Fruit fly (Drosophila melanogaster): ENCODE measurements around the gene CG33284.

CG33284 gene

dm6 chr3L:21123453-21123852 is at the start of gene CG33284:
TSS of gene CG33284 (plus strand) at chr3L:21123753.
- no peak for TF ChIP-seq CG8478 (optimal IDR thresholded peaks at IDR 0.05)
- TF ChIP-seq Dll (optimal IDR thresholded peaks at IDR 0.05): no peak

- TF ChIP-seq EcR (GFP tag; optimal IDR thresholded peaks at IDR 0.05) (no peak), Dll (optimal IDR thresholded peaks at IDR 0.05) (no peak), pan (optimal IDR thresholded peaks at IDR 0.05) (no peak), usp (GFP tag; optimal IDR thresholded peaks at IDR 0.05) (no peak), psq (optimal IDR thresholded peaks at IDR 0.05) (no peak), CG8478 (optimal IDR thresholded peaks at IDR 0.05) (no peak)
These were observed 43.1 kb upstream of the CG33284 start for dm6 chr3L:21080430-21080829.

dm6 chr3L:21088889-21089288 is 34.7 kb upstream of the CG33284 start, which contains the start of gene CG33285:
TSS of gene CG33285 (minus strand) at chr3L:21088989.
- no peak for TF ChIP-seq usp (GFP tag; optimal IDR thresholded peaks at IDR 0.05)
- TF ChIP-seq pan (optimal IDR thresholded peaks at IDR 0.05): no peak

- TF ChIP-seq Dll (optimal IDR thresholded peaks at IDR 0.05): no peak
- TF ChIP-seq usp (GFP tag; optimal IDR thresholded peaks at IDR 0.05): no peak
- no peak for TF ChIP-seq psq (optimal IDR thresholded peaks at IDR 0.05)
- no peak for TF ChIP-seq pan (optimal IDR thresholded peaks at IDR 0.05)
- no peak for TF ChIP-seq CG8478 (optimal IDR thresholded peaks at IDR 0.05)
- no peak for TF ChIP-seq EcR (GFP tag; optimal IDR thresholded peaks at IDR 0.05)
These were observed 33.3 kb upstream of the CG33284 start for dm6 chr3L:21090245-21090644.

- TF ChIP-seq CG8478 (optimal IDR thresholded peaks at IDR 0.05) (no peak), usp (GFP tag; optimal IDR thresholded peaks at IDR 0.05) (no peak), EcR (GFP tag; optimal IDR thresholded peaks at IDR 0.05) (no peak), pan (optimal IDR thresholded peaks at IDR 0.05) (no peak), Dll (optimal IDR thresholded peaks at IDR 0.05) (no peak), psq (optimal IDR thresholded peaks at IDR 0.05) (no peak)
These were observed 26.2 kb upstream of the CG33284 start for dm6 chr3L:21097386-21097785.

dm6 chr3L:21098602-21099001 is 25.0 kb upstream of the CG33284 start:
- no peak for TF ChIP-seq pan (optimal IDR thresholded peaks at IDR 0.05)
- TF ChIP-seq psq (optimal IDR thresholded peaks at IDR 0.05): no peak
- TF ChIP-seq usp (GFP tag; optimal IDR thresholded peaks at IDR 0.05): no peak

dm6 chr3L:21099019-21099447 is 24.5 kb upstream of the CG33284 start:
- TF ChIP-seq EcR (GFP tag; optimal IDR thresholded peaks at IDR 0.05): no peak
- TF ChIP-seq psq (optimal IDR thresholded peaks at IDR 0.05): no peak
- no peak for TF ChIP-seq Dll (optimal IDR thresholded peaks at IDR 0.05)
- TF ChIP-seq CG8478 (optimal IDR thresholded peaks at IDR 0.05): no peak
- no peak for TF ChIP-seq usp (GFP tag; optimal IDR thresholded peaks at IDR 0.05)
- TF ChIP-seq pan (optimal IDR thresholded peaks at IDR 0.05): no peak

- TF ChIP-seq EcR (GFP tag; optimal IDR thresholded peaks at IDR 0.05) (no peak), Dll (optimal IDR thresholded peaks at IDR 0.05) (peak; percentile 40)
These were observed 23.6 kb upstream of the CG33284 start for dm6 chr3L:21099908-21100307.

- TF ChIP-seq pan (optimal IDR thresholded peaks at IDR 0.05) (no peak), EcR (GFP tag; optimal IDR thresholded peaks at IDR 0.05) (no peak)
These were observed 23.1 kb upstream of the CG33284 start for dm6 chr3L:21100429-21100828.

- TF ChIP-seq EcR (GFP tag; optimal IDR thresholded peaks at IDR 0.05) (no peak), psq (optimal IDR thresholded peaks at IDR 0.05) (no peak)
These were observed 22.2 kb upstream of the CG33284 start for dm6 chr3L:21101316-21101715.

dm6 chr3L:21104338-21105018 is 19.1 kb upstream of the CG33284 start:
- TF ChIP-seq EcR (GFP tag; optimal IDR thresholded peaks at IDR 0.05) (peak in 1 of 2 experiments; percentile 27), usp (GFP tag; optimal IDR thresholded peaks at IDR 0.05) (no peak), CG8478 (optimal IDR thresholded peaks at IDR 0.05) (no peak), Dll (optimal IDR thresholded peaks at IDR 0.05) (no peak)

dm6 chr3L:21106883-21107282 is 16.7 kb upstream of the CG33284 start:
- TF ChIP-seq pan (optimal IDR thresholded peaks at IDR 0.05) (no peak), EcR (GFP tag; optimal IDR thresholded peaks at IDR 0.05) (no peak), usp (GFP tag; optimal IDR thresholded peaks at IDR 0.05) (no peak), psq (optimal IDR thresholded peaks at IDR 0.05) (no peak), CG8478 (optimal IDR thresholded peaks at IDR 0.05) (no peak), Dll (optimal IDR thresholded peaks at IDR 0.05) (no peak)

- no peak for TF ChIP-seq psq (optimal IDR thresholded peaks at IDR 0.05)
- no peak for TF ChIP-seq Dll (optimal IDR thresholded peaks at IDR 0.05)
- no peak for TF ChIP-seq usp (GFP tag; optimal IDR thresholded peaks at IDR 0.05)
- no peak for TF ChIP-seq EcR (GFP tag; optimal IDR thresholded peaks at IDR 0.05)
- TF ChIP-seq pan (optimal IDR thresholded peaks at IDR 0.05): no peak
- no peak for TF ChIP-seq CG8478 (optimal IDR thresholded peaks at IDR 0.05)
These were observed 15.1 kb upstream of the CG33284 start for dm6 chr3L:21108454-21108853.

dm6 chr3L:21113061-21113460 is 10.5 kb upstream of the CG33284 start:
- TF ChIP-seq EcR (GFP tag; optimal IDR thresholded peaks at IDR 0.05) (no peak), pan (optimal IDR thresholded peaks at IDR 0.05) (no peak), psq (optimal IDR thresholded peaks at IDR 0.05) (no peak), CG8478 (optimal IDR thresholded peaks at IDR 0.05) (no peak), Dll (optimal IDR thresholded peaks at IDR 0.05) (no peak), usp (GFP tag; optimal IDR thresholded peaks at IDR 0.05) (no peak)

Measured in whole organism.